Worm (Caenorhabditis elegans) whole organism, midembryonic: Measurements from ENCODE around the gene svh-5.

Experiments
- T22C8.4 ChIP-seq: fragments of 200-800 bp; sonication (Bioruptor generic); IDR thresholded peaks from 2 replicates; pipeline ENCODE4 v1.3.6; 2022; ENCODE audit warnings: missing genetic modification characterization, missing compliant biosample characterization
- cog-1 ChIP-seq: sonication (generic microtip); optimal IDR thresholded peaks from 2 replicates; lab custom pipeline; 2016; ENCODE audit warnings: missing genetic modification characterization, missing compliant biosample characterization
- flt-1 ChIP-seq: fragments of 200-800 bp; sonication (Bioruptor generic); IDR thresholded peaks from 2 replicates; pipeline ENCODE4 v1.3.6; 2022; ENCODE audit warnings: missing genetic modification characterization, missing compliant biosample characterization
- klf-2 ChIP-seq: fragments of 200-800 bp; sonication (Bioruptor generic); conservative IDR thresholded peaks from 2 replicates; pipeline ENCODE4 v1.3.6; 2022; ENCODE audit warnings: missing genetic modification reagents, missing genetic modification characterization, missing compliant biosample characterization
- med-1 ChIP-seq: sonication (generic microtip); optimal IDR thresholded peaks from 2 replicates; lab custom pipeline; 2017; ENCODE audit warnings: missing genetic modification characterization, mild to moderate bottlenecking, missing compliant biosample characterization, antibody characterized with exemption, missing genetic modification reagents; ENCODE audit not compliant: insufficient read depth
- ref-1 ChIP-seq: fragments of 200-800 bp; sonication (Bioruptor generic); conservative IDR thresholded peaks from 2 replicates; pipeline ENCODE4 v1.3.6; 2022; ENCODE audit warnings: missing genetic modification reagents, missing genetic modification characterization, missing compliant biosample characterization
- tab-1 ChIP-seq: fragments of 200-800 bp; sonication (Bioruptor generic); IDR thresholded peaks from 2 replicates; pipeline ENCODE4 v1.3.6; 2022; ENCODE audit warnings: missing genetic modification characterization, missing compliant biosample characterization
- ztf-23 ChIP-seq: fragments of 200-800 bp; sonication (Bioruptor generic); IDR thresholded peaks from 2 replicates; pipeline ENCODE4 v1.3.6; 2022; ENCODE audit warnings: missing genetic modification reagents, missing genetic modification characterization, missing compliant biosample characterization
- ztf-29 ChIP-seq: fragments of 200-800 bp; sonication (Bioruptor generic); IDR thresholded peaks from 2 replicates; pipeline ENCODE4 v1.3.6; 2022; ENCODE audit warnings: missing genetic modification reagents, missing genetic modification characterization, missing compliant biosample characterization

Gene svh-5

ce11 chrX:15373415-15374048 is 4.1 kb downstream of the svh-5 start:
- TF ChIP-seq T22C8.4 (GFP tag; lab: Robert Waterston, UW) = no peak
- no peak for TF ChIP-seq ref-1 (GFP tag; lab: Robert Waterston, UW)
- TF ChIP-seq tab-1 (GFP tag; lab: Robert Waterston, UW) = no peak
- TF ChIP-seq cog-1 (tag; lab: Kevin White, UChicago) = no peak
- no peak for TF ChIP-seq ztf-23 (GFP tag; lab: Robert Waterston, UW)
- no peak for TF ChIP-seq ztf-29 (GFP tag; lab: Robert Waterston, UW)
- no peak for TF ChIP-seq flt-1
- TF ChIP-seq med-1 (GFP tag; lab: Kevin White, UChicago) = no peak
- no peak for TF ChIP-seq klf-2 (GFP tag; lab: Robert Waterston, UW)

ce11 chrX:15372772-15373171 is 4.9 kb downstream of the svh-5 start:
- TF ChIP-seq med-1 (GFP tag; lab: Kevin White, UChicago) (no peak), tab-1 (GFP tag; lab: Robert Waterston, UW) (no peak), klf-2 (GFP tag; lab: Robert Waterston, UW) (no peak), flt-1 (no peak), cog-1 (tag; lab: Kevin White, UChicago) (no peak), ztf-29 (GFP tag; lab: Robert Waterston, UW) (no peak), ztf-23 (GFP tag; lab: Robert Waterston, UW) (no peak), ref-1 (GFP tag; lab: Robert Waterston, UW) (no peak), T22C8.4 (GFP tag; lab: Robert Waterston, UW) (no peak)

- TF ChIP-seq ref-1 (GFP tag; lab: Robert Waterston, UW) = no peak
- TF ChIP-seq T22C8.4 (GFP tag; lab: Robert Waterston, UW) = no peak
- no peak for TF ChIP-seq ztf-23 (GFP tag; lab: Robert Waterston, UW)
- no peak for TF ChIP-seq cog-1 (tag; lab: Kevin White, UChicago)
- TF ChIP-seq med-1 (GFP tag; lab: Kevin White, UChicago) = no peak
- TF ChIP-seq flt-1 = no peak
- no peak for TF ChIP-seq klf-2 (GFP tag; lab: Robert Waterston, UW)
- TF ChIP-seq tab-1 (GFP tag; lab: Robert Waterston, UW) = no peak
- TF ChIP-seq ztf-29 (GFP tag; lab: Robert Waterston, UW) = no peak
These were observed 11.9 kb downstream of the svh-5 start, which contains the start of gene C33A11.2 for ce11 chrX:15365767-15366177. Gene C33A11.2 (plus strand): TSS chrX:15365992.

ce11 chrX:15365235-15365634 is 12.4 kb downstream of the svh-5 start:
- no peak for TF ChIP-seq T22C8.4 (GFP tag; lab: Robert Waterston, UW)
- TF ChIP-seq ztf-23 (GFP tag; lab: Robert Waterston, UW) = no peak
- no peak for TF ChIP-seq ztf-29 (GFP tag; lab: Robert Waterston, UW)
- no peak for TF ChIP-seq tab-1 (GFP tag; lab: Robert Waterston, UW)
- TF ChIP-seq cog-1 (tag; lab: Kevin White, UChicago) = peak; percentile 32

- TF ChIP-seq med-1 (GFP tag; lab: Kevin White, UChicago) = no peak
- TF ChIP-seq cog-1 (tag; lab: Kevin White, UChicago) = no peak
- no peak for TF ChIP-seq flt-1
These were observed 15.3 kb downstream of the svh-5 start for ce11 chrX:15362152-15362922.

- TF ChIP-seq med-1 (GFP tag; lab: Kevin White, UChicago) = no peak
- TF ChIP-seq ref-1 (GFP tag; lab: Robert Waterston, UW) = no peak
- no peak for TF ChIP-seq flt-1
- TF ChIP-seq T22C8.4 (GFP tag; lab: Robert Waterston, UW) = no peak
- TF ChIP-seq ztf-23 (GFP tag; lab: Robert Waterston, UW) = no peak
- TF ChIP-seq klf-2 (GFP tag; lab: Robert Waterston, UW) = no peak
- TF ChIP-seq tab-1 (GFP tag; lab: Robert Waterston, UW) = no peak
- no peak for TF ChIP-seq cog-1 (tag; lab: Kevin White, UChicago)
- no peak for TF ChIP-seq ztf-29 (GFP tag; lab: Robert Waterston, UW)
These were observed 22.0 kb downstream of the svh-5 start for ce11 chrX:15355603-15356002.

- TF ChIP-seq med-1 (GFP tag; lab: Kevin White, UChicago) = no peak
- no peak for TF ChIP-seq flt-1
- TF ChIP-seq klf-2 (GFP tag; lab: Robert Waterston, UW) = no peak
- no peak for TF ChIP-seq T22C8.4 (GFP tag; lab: Robert Waterston, UW)
- no peak for TF ChIP-seq cog-1 (tag; lab: Kevin White, UChicago)
- TF ChIP-seq ref-1 (GFP tag; lab: Robert Waterston, UW) = no peak
- no peak for TF ChIP-seq ztf-29 (GFP tag; lab: Robert Waterston, UW)
- TF ChIP-seq ztf-23 (GFP tag; lab: Robert Waterston, UW) = no peak
- no peak for TF ChIP-seq tab-1 (GFP tag; lab: Robert Waterston, UW)
These were observed 22.7 kb downstream of the svh-5 start, which contains the start of gene nfki-1 for ce11 chrX:15354938-15355337. Gene nfki-1 (plus strand): TSS chrX:15355238.

- TF ChIP-seq cog-1 (tag; lab: Kevin White, UChicago) = peak; percentile 35
- TF ChIP-seq ztf-23 (GFP tag; lab: Robert Waterston, UW) = 0 out of 2 replicates have a peak, but pooled peaks have one; percentile 19
- TF ChIP-seq flt-1 = no peak
- no peak for TF ChIP-seq ztf-29 (GFP tag; lab: Robert Waterston, UW)
These were observed 23.6 kb downstream of the svh-5 start for ce11 chrX:15353874-15354480.

ce11 chrX:15352871-15353270 is 24.8 kb downstream of the svh-5 start:
- TF ChIP-seq ztf-23 (GFP tag; lab: Robert Waterston, UW) (no peak), klf-2 (GFP tag; lab: Robert Waterston, UW) (no peak), ztf-29 (GFP tag; lab: Robert Waterston, UW) (no peak)
